Worm (Caenorhabditis elegans) whole organism, L1 larva: ENCODE measurements around the gene R166.2.

Experiments used
- C04F5.9 ChIP-seq: sonication (generic microtip); optimal IDR thresholded peaks from 2 replicates; lab custom pipeline; 2016; ENCODE audit warnings: missing genetic modification characterization, missing compliant biosample characterization
- C16A3.4 ChIP-seq: fragments of 150-350 bp; optimal IDR thresholded peaks from 2 replicates; lab custom pipeline; 2014; ENCODE audit warnings: missing biosample characterization, missing genetic modification characterization
- F16B12.6 ChIP-seq: fragments of 150-350 bp; optimal IDR thresholded peaks from 2 replicates; lab custom pipeline; 2014; ENCODE audit warnings: missing biosample characterization, missing genetic modification characterization
- alr-1 ChIP-seq: fragments of 200-800 bp; sonication (Bioruptor generic); optimal IDR thresholded peaks from 2 replicates; lab custom pipeline; 2018; ENCODE audit warnings: borderline replicate concordance, mild to moderate bottlenecking, missing genetic modification characterization, missing compliant biosample characterization
- ama-1 ChIP-seq: fragments of 150-350 bp; optimal IDR thresholded peaks from 2 replicates; lab custom pipeline; 2014
- blmp-1 ChIP-seq: fragments of 150-350 bp; optimal IDR thresholded peaks from 2 replicates; lab custom pipeline; 2014; ENCODE audit warnings: missing biosample characterization, missing genetic modification characterization
- dpl-1 ChIP-seq, 3 experiments: fragments of 150-350 bp in 2 of 3; sonication (generic microtip) in 1 of 3; optimal IDR thresholded peaks; 2 replicates each; lab custom pipeline; 2014 to 2017; ENCODE audit warnings: missing biosample characterization in 3 of 3, missing genetic modification characterization in 3 of 3, missing genetic modification reagents in 3 of 3
- dsc-1 ChIP-seq: sonication (generic microtip); optimal IDR thresholded peaks from 2 replicates; lab custom pipeline; 2016; ENCODE audit warnings: mild to moderate bottlenecking, missing genetic modification characterization, missing compliant biosample characterization
- efl-1 ChIP-seq, 4 experiments: fragments of 150-350 bp; optimal IDR thresholded peaks in 3 of 4; peaks in 1 of 4; 1 replicate in 1 of 4; 2 replicates in 3 of 4; lab custom pipeline; 2014; ENCODE audit warnings: missing biosample characterization in 2 of 4, missing genetic modification characterization in 2 of 4, missing genetic modification reagents in 2 of 4
- efl-3 ChIP-seq: fragments of 200-800 bp; sonication (Bioruptor generic); optimal IDR thresholded peaks from 2 replicates; lab custom pipeline; 2018; ENCODE audit warnings: mild to moderate bottlenecking, missing genetic modification characterization, missing compliant biosample characterization
- egl-13 ChIP-seq: sonication (generic microtip); optimal IDR thresholded peaks from 2 replicates; lab custom pipeline; 2016; ENCODE audit warnings: missing genotype, missing genetic modification reagents, missing genetic modification characterization, missing compliant biosample characterization
- ets-5 ChIP-seq: fragments of 200-800 bp; sonication (Bioruptor generic); IDR thresholded peaks from 2 replicates; pipeline ENCODE4 v1.3.6; 2022; ENCODE audit warnings: missing genetic modification characterization, missing compliant biosample characterization
- fkh-4 ChIP-seq: sonication (generic microtip); optimal IDR thresholded peaks from 2 replicates; lab custom pipeline; 2016; ENCODE audit warnings: missing compliant biosample characterization, missing genetic modification characterization, borderline replicate concordance
- grh-1 ChIP-seq: fragments of 200-800 bp; sonication (Bioruptor generic); IDR thresholded peaks from 2 replicates; pipeline ENCODE4 v1.3.6; 2022; ENCODE audit warnings: missing genetic modification reagents, missing genetic modification characterization, missing compliant biosample characterization
- irx-1 ChIP-seq: sonication (generic microtip); optimal IDR thresholded peaks from 2 replicates; lab custom pipeline; 2016; ENCODE audit warnings: missing genetic modification characterization, missing compliant biosample characterization
- lin-13 ChIP-seq: fragments of 150-350 bp; optimal IDR thresholded peaks from 2 replicates; lab custom pipeline; 2014; ENCODE audit warnings: missing biosample characterization, missing genetic modification reagents, missing genetic modification characterization
- lsy-2 ChIP-seq, 2 experiments: fragments of 150-350 bp; optimal IDR thresholded peaks; 2 replicates each; lab custom pipeline; 2014; ENCODE audit warnings: missing biosample characterization in 2 of 2, missing genetic modification characterization in 2 of 2
- mab-9 ChIP-seq: fragments of 200-800 bp; sonication (Bioruptor generic); IDR thresholded peaks from 2 replicates; pipeline ENCODE4 v1.3.6; 2022; ENCODE audit warnings: missing genetic modification reagents, missing genetic modification characterization, missing compliant biosample characterization
- mep-1 ChIP-seq: fragments of 150-350 bp; optimal IDR thresholded peaks from 2 replicates; lab custom pipeline; 2014; ENCODE audit warnings: missing biosample characterization, missing genetic modification characterization
- nhr-12 ChIP-seq: sonication (generic microtip); optimal IDR thresholded peaks from 2 replicates; lab custom pipeline; 2017; ENCODE audit warnings: missing biosample characterization, missing genetic modification characterization
- nhr-20 ChIP-seq: sonication (generic microtip); optimal IDR thresholded peaks from 2 replicates; lab custom pipeline; 2016; ENCODE audit warnings: mild to moderate bottlenecking, missing genetic modification characterization, missing compliant biosample characterization
- nhr-28 ChIP-seq: fragments of 150-350 bp; optimal IDR thresholded peaks from 2 replicates; lab custom pipeline; 2014; ENCODE audit warnings: missing biosample characterization, missing genetic modification characterization
- nhr-47 ChIP-seq: sonication (generic microtip); optimal IDR thresholded peaks from 2 replicates; lab custom pipeline; 2016; ENCODE audit warnings: mild to moderate bottlenecking, missing genetic modification characterization, moderate library complexity, missing compliant biosample characterization
- nhr-71 ChIP-seq: sonication (generic microtip); optimal IDR thresholded peaks from 2 replicates; lab custom pipeline; 2016; ENCODE audit warnings: mild to moderate bottlenecking, missing genetic modification characterization, moderate library complexity, missing compliant biosample characterization
- nhr-76 ChIP-seq: sonication (generic microtip); optimal IDR thresholded peaks from 2 replicates; lab custom pipeline; 2017; ENCODE audit warnings: missing biosample characterization, missing genetic modification characterization
- nhr-90 ChIP-seq: sonication (generic microtip); optimal IDR thresholded peaks from 2 replicates; lab custom pipeline; 2016; ENCODE audit warnings: mild to moderate bottlenecking, missing genetic modification characterization, missing compliant biosample characterization; ENCODE audit not compliant: poor library complexity
- pax-3 ChIP-seq: fragments of 200-800 bp; sonication (Bioruptor generic); optimal IDR thresholded peaks from 2 replicates; lab custom pipeline; 2018; ENCODE audit warnings: mild to moderate bottlenecking, missing genetic modification characterization, moderate library complexity, missing compliant biosample characterization
- pqm-1 ChIP-seq: sonication (generic microtip); optimal IDR thresholded peaks from 3 replicates; lab custom pipeline; 2017; ENCODE audit warnings: missing biosample characterization, missing genetic modification characterization
- rnt-1 ChIP-seq: sonication (generic microtip); optimal IDR thresholded peaks from 2 replicates; lab custom pipeline; 2016; ENCODE audit warnings: mild to moderate bottlenecking, missing genetic modification characterization, moderate library complexity, missing compliant biosample characterization
- skn-1 ChIP-seq: fragments of 150-350 bp; optimal IDR thresholded peaks from 2 replicates; lab custom pipeline; 2014; ENCODE audit warnings: missing biosample characterization, missing genetic modification characterization
- snu-23 ChIP-seq: sonication (generic microtip); optimal IDR thresholded peaks from 2 replicates; lab custom pipeline; 2016; ENCODE audit warnings: missing genetic modification characterization, missing compliant biosample characterization
- sox-4 ChIP-seq: sonication (generic microtip); optimal IDR thresholded peaks from 2 replicates; lab custom pipeline; 2016; ENCODE audit warnings: missing genetic modification characterization, missing compliant biosample characterization
- sup-37 ChIP-seq: fragments of 200-800 bp; sonication (Bioruptor generic); optimal IDR thresholded peaks from 2 replicates; lab custom pipeline; 2018; ENCODE audit warnings: mild to moderate bottlenecking, missing genetic modification characterization, missing compliant biosample characterization
- tbx-2 ChIP-seq: sonication (generic microtip); optimal IDR thresholded peaks from 2 replicates; lab custom pipeline; 2016; ENCODE audit warnings: missing genetic modification characterization, missing compliant biosample characterization
- tlp-1 ChIP-seq: fragments of 150-350 bp; optimal IDR thresholded peaks from 2 replicates; lab custom pipeline; 2014; ENCODE audit warnings: missing biosample characterization, missing genetic modification characterization
- unc-86 ChIP-seq: sonication (generic microtip); optimal IDR thresholded peaks from 2 replicates; lab custom pipeline; 2016; ENCODE audit warnings: missing genetic modification characterization, missing compliant biosample characterization
- vab-15 ChIP-seq: sonication (generic microtip); optimal IDR thresholded peaks from 2 replicates; lab custom pipeline; 2017; ENCODE audit warnings: missing genotype, mild to moderate bottlenecking, missing genetic modification characterization, missing compliant biosample characterization
- xbp-1 ChIP-seq: sonication (generic microtip); optimal IDR thresholded peaks from 2 replicates; lab custom pipeline; 2016; ENCODE audit warnings: missing genetic modification characterization, missing compliant biosample characterization
- ztf-11 ChIP-seq, 2 experiments: sonication (generic microtip); optimal IDR thresholded peaks; 2 replicates each; lab custom pipeline; 2016 to 2017; ENCODE audit warnings: missing genetic modification characterization in 2 of 2, missing biosample characterization in 1 of 2, missing compliant biosample characterization in 1 of 2
- ztf-4 ChIP-seq: fragments of 150-350 bp; optimal IDR thresholded peaks from 2 replicates; lab custom pipeline; 2014; ENCODE audit warnings: missing biosample characterization, missing genetic modification characterization

The R166.2 gene

DNA sequence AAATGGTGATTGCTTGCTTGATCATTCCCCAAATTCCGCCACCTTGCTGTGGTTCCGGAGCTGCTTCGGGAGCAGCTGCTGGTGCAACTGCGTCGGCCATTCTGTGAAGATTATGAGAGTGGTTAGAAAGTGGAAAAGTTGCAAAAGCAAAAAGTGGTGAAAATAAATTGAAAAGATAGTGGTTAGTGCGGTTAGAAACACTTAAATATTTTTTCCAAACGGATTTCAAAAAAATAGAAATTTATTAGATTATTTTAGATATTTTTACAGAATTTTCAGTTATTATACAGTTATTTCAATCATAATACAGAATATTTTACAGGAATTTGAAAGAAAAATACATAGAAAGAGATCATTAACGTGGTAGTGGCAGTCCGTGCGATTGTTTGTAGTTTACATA lies at the start of gene R166.2:
R166.2 (minus strand) TSS at position 101 of the 400 bp plus-strand sequence.
- no peak for TF ChIP-seq sup-37 (GFP tag; lab: Kevin White, UChicago)
- TF ChIP-seq ama-1 (lab: Kevin White, UChicago), result no peak
- TF ChIP-seq sox-4 (tag; lab: Kevin White, UChicago), result no peak
- no peak for TF ChIP-seq grh-1 (GFP tag; lab: Robert Waterston, UW)
- no peak for TF ChIP-seq nhr-90
- no peak for TF ChIP-seq pax-3 (tag; lab: Kevin White, UChicago)
- TF ChIP-seq unc-86 (tag; lab: Kevin White, UChicago), result no peak

DNA sequence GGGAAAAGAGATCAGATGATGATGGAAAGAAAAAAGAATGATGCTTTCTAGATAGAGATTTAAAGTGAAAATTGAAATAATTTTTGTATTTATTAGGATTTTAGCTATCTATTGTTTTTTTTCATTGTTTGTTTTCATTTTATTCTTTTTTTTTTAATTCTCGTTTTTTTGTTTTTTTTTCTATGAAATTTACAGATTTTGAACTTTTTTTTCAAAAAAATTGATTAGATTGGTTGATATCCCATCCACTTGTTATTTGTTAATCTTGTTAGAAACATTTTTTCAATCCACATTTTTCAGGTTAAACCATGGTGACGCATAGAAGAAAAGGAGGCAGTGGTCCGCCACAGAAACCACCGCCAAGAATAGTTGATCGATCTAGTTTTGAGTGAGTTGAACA lies 46.6 kb upstream of the R166.2 start, which contains the start of gene algn-9:
algn-9 (plus strand) TSS at position 301 of the 400 bp plus-strand sequence.
- TF ChIP-seq C16A3.4 (tag; lab: Kevin White, UChicago) (no peak), skn-1 (tag; lab: Kevin White, UChicago) (no peak), vab-15 (tag; lab: Kevin White, UChicago) (no peak), mab-9 (no peak), dsc-1 (tag; lab: Kevin White, UChicago) (no peak), nhr-28 (tag; lab: Kevin White, UChicago) (no peak), ztf-11 (tag; optimal IDR thresholded peaks at IDR 0.05; lab: Kevin White, UChicago) (no peak)

DNA sequence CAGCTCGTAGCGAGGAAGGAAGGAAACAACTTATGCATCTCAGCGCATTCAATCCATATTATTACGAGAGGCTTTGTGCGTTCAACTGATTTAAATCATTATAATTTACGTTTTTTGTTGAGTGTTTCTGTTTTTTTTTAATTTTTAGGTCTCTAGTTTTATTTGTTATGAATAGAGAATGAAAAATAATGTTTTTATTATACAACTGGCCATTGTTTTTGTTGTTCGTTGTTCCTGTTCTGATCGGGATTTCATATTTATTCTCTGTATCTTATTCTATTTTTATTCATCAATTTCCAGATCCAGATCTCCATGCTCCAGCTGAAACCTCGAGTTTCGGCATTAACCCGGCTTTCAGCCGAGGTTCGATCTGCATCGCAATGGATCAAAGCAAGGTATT lies 44.8 kb upstream of the R166.2 start, which contains the start of gene mrps-22:
mrps-22 (plus strand) TSS at position 301 of the 400 bp plus-strand sequence.
- TF ChIP-seq ama-1 (lab: Kevin White, UChicago) (no peak), efl-3 (no peak), ets-5 (GFP tag; lab: Robert Waterston, UW) (no peak), C04F5.9 (tag; lab: Kevin White, UChicago) (no peak), sox-4 (tag; lab: Kevin White, UChicago) (no peak), pax-3 (tag; lab: Kevin White, UChicago) (no peak), dsc-1 (tag; lab: Kevin White, UChicago) (no peak), rnt-1 (no peak), xbp-1 (tag; lab: Kevin White, UChicago) (no peak), alr-1 (no peak), irx-1 (no peak), F16B12.6 (tag; lab: Kevin White, UChicago) (no peak), tbx-2 (no peak)

DNA sequence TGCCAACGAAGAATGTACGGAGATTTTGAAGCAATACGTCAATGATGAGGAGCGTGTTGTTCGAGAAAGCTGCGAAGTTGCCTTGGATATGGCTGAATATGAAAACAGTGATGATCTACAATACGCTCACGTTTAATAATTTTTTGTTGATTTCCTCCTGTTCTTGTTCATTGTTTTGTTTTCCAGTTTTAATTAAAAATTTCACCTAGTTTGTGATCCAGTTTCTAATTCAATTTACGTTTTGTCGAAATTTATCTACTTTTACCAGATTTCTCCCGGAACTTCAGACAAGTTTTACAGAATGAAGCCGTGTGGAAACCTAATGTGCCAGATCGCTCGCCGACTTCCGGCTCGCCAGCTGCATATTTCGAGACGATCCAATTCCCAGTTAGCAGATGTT lies 43.4 kb upstream of the R166.2 start, which contains the start of gene dap-3:
dap-3 (plus strand) TSS at position 301 of the 400 bp plus-strand sequence.
- TF ChIP-seq egl-13 (tag; lab: Kevin White, UChicago) (no peak), ama-1 (lab: Kevin White, UChicago) (no peak), ztf-4 (tag; lab: Kevin White, UChicago) (no peak), efl-3 (no peak), nhr-71 (no peak), tlp-1 (tag; lab: Kevin White, UChicago) (no peak), pqm-1 (tag; lab: Kevin White, UChicago) (no peak)

DNA sequence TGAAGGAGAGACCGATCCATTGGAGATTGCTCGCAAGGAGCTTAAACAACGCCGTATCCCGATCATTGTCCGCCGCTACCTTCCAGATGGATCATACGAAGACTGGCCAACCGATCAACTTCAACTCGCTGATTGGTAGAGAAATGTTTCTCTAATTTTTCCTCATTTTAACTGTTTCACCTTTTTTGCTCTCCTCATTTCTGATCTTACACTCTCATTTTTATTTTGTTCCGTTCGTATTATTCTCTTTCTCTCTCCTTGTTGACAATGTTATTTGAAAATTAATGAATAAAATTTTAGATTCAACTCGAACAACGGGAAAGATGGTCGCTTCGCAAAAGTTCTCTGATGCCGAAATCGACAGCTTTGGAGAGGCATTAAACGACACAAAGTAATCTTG lies 42.2 kb upstream of the R166.2 start, which contains the start of gene dohh-1:
dohh-1 (plus strand) TSS at position 301 of the 400 bp plus-strand sequence.
- no peak for TF ChIP-seq F16B12.6 (tag; lab: Kevin White, UChicago)
- TF ChIP-seq efl-1 (optimal IDR thresholded peaks at IDR 0.05; lab: Kevin White, UChicago), result no peak
- peak in 1 of 2 experiments; percentile 14 for TF ChIP-seq efl-1 (GFP tag; optimal IDR thresholded peaks at IDR 0.05 in 1 of 2; lab: Kevin White, UChicago)

DNA sequence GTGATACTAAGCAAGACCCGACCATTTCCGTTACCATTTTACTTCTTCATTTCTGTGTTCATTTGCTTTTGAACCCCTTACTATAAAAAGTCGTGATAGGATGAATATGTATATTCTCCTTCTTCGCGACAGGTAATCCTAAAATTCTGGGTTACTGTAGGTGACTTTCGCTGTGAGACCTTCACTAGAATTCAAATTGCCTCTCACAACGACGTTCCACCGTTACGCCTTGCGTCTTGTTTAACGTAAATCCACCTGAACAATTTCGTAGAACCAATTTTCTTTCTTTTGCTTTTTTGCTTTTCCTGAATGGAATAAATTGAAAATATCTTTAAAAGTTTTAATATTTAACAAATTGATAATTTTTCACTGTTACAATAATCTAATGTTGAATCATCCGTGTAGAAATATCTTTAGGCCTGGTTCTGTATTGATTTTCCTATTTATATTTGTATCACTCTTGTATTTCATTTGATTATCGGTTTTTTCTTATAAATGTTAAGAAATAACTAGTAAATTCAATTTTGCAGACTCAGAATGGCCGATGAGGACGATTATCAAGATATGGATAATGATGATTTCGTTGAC lies 41.5 kb upstream of the R166.2 start, which contains the start of gene rpb-6:
rpb-6 (plus strand) TSS at position 538 of the 588 bp plus-strand sequence.
- TF ChIP-seq fkh-4 (tag; lab: Kevin White, UChicago) (no peak), nhr-47 (tag; lab: Kevin White, UChicago) (peak; percentile 38), efl-1 (optimal IDR thresholded peaks at IDR 0.05; lab: Kevin White, UChicago) (peak; percentile 37 to 87), efl-1 (GFP tag; optimal IDR thresholded peaks at IDR 0.05 in 1 of 2; lab: Kevin White, UChicago) (peak; percentile 87 to 99), nhr-90 (no peak), lsy-2 (tag; optimal IDR thresholded peaks at IDR 0.05; lab: Kevin White, UChicago) (peak; percentile 52 to 86), blmp-1 (tag; lab: Kevin White, UChicago) (peak; percentile 54), sup-37 (GFP tag; lab: Kevin White, UChicago) (no peak), lin-13 (peak; percentile 24), grh-1 (GFP tag; lab: Robert Waterston, UW) (no peak), nhr-76 (no peak), nhr-12 (tag; lab: Kevin White, UChicago) (no peak), dpl-1 (GFP tag; optimal IDR thresholded peaks at IDR 0.05; lab: Kevin White, UChicago) (peak; percentile 75 to 88 (median 84)), ztf-11 (tag; optimal IDR thresholded peaks at IDR 0.05; lab: Kevin White, UChicago) (no peak), nhr-20 (peak; percentile 7), mep-1 (peak; percentile 52), nhr-71 (peak; percentile 39), rnt-1 (peak; percentile 41), snu-23 (GFP tag; lab: Kevin White, UChicago) (peak; percentile 17), C16A3.4 (tag; lab: Kevin White, UChicago) (peak; percentile 25), skn-1 (tag; lab: Kevin White, UChicago) (peak; percentile 20)
